Worm (Caenorhabditis elegans): Measurements from ENCODE around the gene rpl-36.

The rpl-36 gene

DNA sequence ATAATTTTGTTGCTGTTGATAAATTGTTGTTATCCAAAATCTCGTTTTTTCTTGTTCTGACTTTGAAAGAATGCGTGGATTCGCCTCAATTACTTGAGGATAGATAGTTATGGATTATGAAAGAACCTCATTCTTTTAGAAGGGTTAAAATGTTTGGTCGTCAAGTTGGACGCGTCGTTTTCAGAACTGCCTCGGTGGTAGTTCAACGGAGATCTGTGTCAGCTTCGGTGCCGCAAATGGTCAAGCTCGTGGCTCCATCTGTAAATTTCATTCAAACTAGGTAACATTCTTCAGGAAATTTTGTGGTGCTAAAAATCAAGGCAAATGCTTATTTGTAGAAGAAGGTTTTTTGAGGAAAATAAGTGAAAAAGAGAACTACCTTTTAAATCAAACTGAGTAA, 562 bp downstream of the rpl-36 start, which contains the start of gene ndab-2:
Gene ndab-2, plus strand, starts transcription at position 140 of the 400 bp plus-strand sequence.
- TF ChIP-seq ztf-4 (tag; optimal IDR thresholded peaks at IDR 0.05) (peak; percentile 12), mdl-1 (tag; optimal IDR thresholded peaks at IDR 0.05) (no peak)

DNA sequence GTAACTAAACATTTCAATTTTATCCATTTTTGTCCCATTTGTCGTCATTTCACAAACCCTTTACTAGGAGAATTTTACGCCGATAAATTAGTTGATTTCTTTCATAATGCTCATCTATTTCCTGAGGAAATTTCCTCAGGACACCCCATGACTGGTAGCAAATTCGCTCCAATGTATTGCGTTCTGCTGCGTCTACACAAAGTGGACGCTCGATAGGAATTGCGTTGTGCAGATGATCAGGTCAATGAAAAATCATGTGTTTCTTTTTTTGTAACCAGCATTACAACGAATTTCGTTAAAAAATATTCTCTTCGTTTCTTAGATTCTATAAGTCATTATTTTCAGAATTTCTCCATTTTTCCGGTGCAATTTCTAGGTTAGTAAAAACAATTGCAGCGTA, 1.8 kb downstream of the rpl-36 start, which contains the start of gene epg-4:
Gene epg-4, plus strand, starts transcription at position 346 of the 400 bp plus-strand sequence.
- TF ChIP-seq lin-11 (tag; optimal IDR thresholded peaks at IDR 0.05) (no peak), crh-2 (tag; optimal IDR thresholded peaks at IDR 0.05) (peak; percentile 21), nhr-129 (tag; optimal IDR thresholded peaks at IDR 0.05) (peak; percentile 78), lin-39 (tag; optimal IDR thresholded peaks at IDR 0.05) (no peak), fos-1 (tag; optimal IDR thresholded peaks at IDR 0.05) (peak; percentile 48), C34F6.9 (tag; optimal IDR thresholded peaks at IDR 0.05) (peak; percentile 76), unc-55 (GFP tag; optimal IDR thresholded peaks at IDR 0.05) (peak; percentile 57), lsy-2 (tag; optimal IDR thresholded peaks at IDR 0.05) (peak in 1 of 2 experiments; percentile 57)

DNA sequence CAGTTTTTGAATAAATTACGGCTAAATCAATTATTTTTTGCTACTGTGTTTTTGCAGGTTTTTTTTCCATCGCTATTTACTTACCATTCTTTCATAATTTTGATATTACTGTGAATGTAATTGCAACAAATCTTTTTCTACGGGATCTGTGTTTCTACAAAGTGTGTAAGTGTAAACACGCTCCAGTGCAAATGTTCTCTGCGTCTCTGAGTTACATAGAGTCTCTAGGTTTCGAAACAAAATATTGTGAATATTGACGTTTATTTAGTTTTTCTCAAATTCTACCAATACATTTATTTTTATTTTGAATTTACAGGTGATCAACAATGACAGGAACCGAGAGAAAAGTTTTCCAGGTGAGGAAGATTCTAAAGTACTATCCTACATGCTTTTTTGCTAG, 4.0 kb downstream of the rpl-36 start, which contains the start of gene yju-2:
Gene yju-2, plus strand, starts transcription at position 315 of the 400 bp plus-strand sequence.
- TF ChIP-seq Y55F3AM.14 (GFP tag; optimal IDR thresholded peaks at IDR 0.05) (no peak), F13H6.1 (tag; optimal IDR thresholded peaks at IDR 0.05) (peak; percentile 35), fos-1 (tag; optimal IDR thresholded peaks at IDR 0.05) (peak; percentile 32), nhr-6 (tag; optimal IDR thresholded peaks at IDR 0.05) (no peak), egl-27 (tag; optimal IDR thresholded peaks at IDR 0.05) (no peak), dmd-4 (tag; optimal IDR thresholded peaks at IDR 0.05) (no peak), ztf-4 (tag; optimal IDR thresholded peaks at IDR 0.05) (peak; percentile 36), peb-1 (tag; optimal IDR thresholded peaks at IDR 0.05) (no peak), ama-1 (optimal IDR thresholded peaks at IDR 0.05) (peak; percentile 15), nhr-129 (tag; optimal IDR thresholded peaks at IDR 0.05) (peak; percentile 82), gmeb-1 (tag; optimal IDR thresholded peaks at IDR 0.05) (peak; percentile 59), R02D3.7 (tag; optimal IDR thresholded peaks at IDR 0.05) (no peak), zag-1 (tag; optimal IDR thresholded peaks at IDR 0.05) (no peak), C34F6.9 (tag; optimal IDR thresholded peaks at IDR 0.05) (peak; percentile 92), sma-3 (GFP tag; optimal IDR thresholded peaks at IDR 0.05) (peak; percentile 34), lin-11 (tag; optimal IDR thresholded peaks at IDR 0.05) (no peak), ceh-16 (tag; optimal IDR thresholded peaks at IDR 0.05) (no peak), unc-39 (tag; optimal IDR thresholded peaks at IDR 0.05) (no peak), ceh-82 (tag; optimal IDR thresholded peaks at IDR 0.05) (no peak), skn-1 (tag; optimal IDR thresholded peaks at IDR 0.05) (peak; percentile 15), mdl-1 (tag; optimal IDR thresholded peaks at IDR 0.05) (no peak), lin-39 (tag; optimal IDR thresholded peaks at IDR 0.05) (no peak), aly-2 (tag; optimal IDR thresholded peaks at IDR 0.05) (no peak), ZK546.5 (tag; optimal IDR thresholded peaks at IDR 0.05) (no peak), nhr-77 (tag; optimal IDR thresholded peaks at IDR 0.05) (no peak), nhr-12 (tag; optimal IDR thresholded peaks at IDR 0.05) (no peak), nhr-237 (tag; optimal IDR thresholded peaks at IDR 0.05) (no peak), sma-9 (GFP tag; optimal IDR thresholded peaks at IDR 0.05) (peak; percentile 49), sma-9 (tag; optimal IDR thresholded peaks at IDR 0.05) (no peak), lsy-2 (tag; optimal IDR thresholded peaks at IDR 0.05) (peak; percentile 29 to 82), nhr-21 (tag; optimal IDR thresholded peaks at IDR 0.05) (peak; percentile 32), blmp-1 (tag; optimal IDR thresholded peaks at IDR 0.05; ENCODE audit: insufficient read depth) (no peak), mab-5 (tag; optimal IDR thresholded peaks at IDR 0.05) (no peak), unc-62 (GFP tag; optimal IDR thresholded peaks at IDR 0.05) (no peak), nhr-25 (tag; optimal IDR thresholded peaks at IDR 0.05) (peak; percentile 54), elt-1 (tag; optimal IDR thresholded peaks at IDR 0.05) (no peak), unc-55 (GFP tag; optimal IDR thresholded peaks at IDR 0.05) (peak; percentile 87), elt-3 (tag; optimal IDR thresholded peaks at IDR 0.05) (no peak), alr-1 (tag; optimal IDR thresholded peaks at IDR 0.05) (no peak), ztf-1 (GFP tag; conservative IDR thresholded peaks at IDR 0.05) (no peak), nhr-11 (tag; optimal IDR thresholded peaks at IDR 0.05) (no peak), sem-4 (tag; optimal IDR thresholded peaks at IDR 0.05) (peak; percentile 47), ztf-11 (tag; optimal IDR thresholded peaks at IDR 0.05) (no peak), snpc-4 (tag; optimal IDR thresholded peaks at IDR 0.05) (no peak), mbf-1 (tag; optimal IDR thresholded peaks at IDR 0.05) (no peak), nhr-23 (tag; optimal IDR thresholded peaks at IDR 0.05) (no peak), lin-13 (GFP tag; optimal IDR thresholded peaks at IDR 0.05) (peak; percentile 36), crh-2 (tag; optimal IDR thresholded peaks at IDR 0.05) (peak; percentile 67), nhr-10 (tag; optimal IDR thresholded peaks at IDR 0.05) (no peak)
